Worm (Caenorhabditis elegans): ENCODE data around the gene nhr-129.

Gene nhr-129

ce11 chrV:13364227-13364626, 33.4 kb upstream of the nhr-129 start:
- TF ChIP-seq nhr-237 (tag; optimal IDR thresholded peaks at IDR 0.05) (no peak), mml-1 (tag; optimal IDR thresholded peaks at IDR 0.05) (no peak), fkh-2 (tag; optimal IDR thresholded peaks at IDR 0.05) (no peak)

- TF ChIP-seq ceh-82 (tag; optimal IDR thresholded peaks at IDR 0.05), result no peak
- TF ChIP-seq tbx-2 (tag; optimal IDR thresholded peaks at IDR 0.05), result no peak
- TF ChIP-seq lin-39 (tag; optimal IDR thresholded peaks at IDR 0.05), result no peak
- TF ChIP-seq nhr-76 (tag; optimal IDR thresholded peaks at IDR 0.05), result no peak
- TF ChIP-seq nhr-237 (tag; optimal IDR thresholded peaks at IDR 0.05), result no peak
- no peak for TF ChIP-seq elt-3 (tag; optimal IDR thresholded peaks at IDR 0.05)
- TF ChIP-seq zag-1 (tag; optimal IDR thresholded peaks at IDR 0.05), result no peak
- no peak for TF ChIP-seq egl-5 (tag; optimal IDR thresholded peaks at IDR 0.05)
- no peak for TF ChIP-seq nhr-11 (tag; optimal IDR thresholded peaks at IDR 0.05)
- TF ChIP-seq mml-1 (tag; optimal IDR thresholded peaks at IDR 0.05), result no peak
- TF ChIP-seq ceh-9 (tag; optimal IDR thresholded peaks at IDR 0.05), result no peak
- no peak for TF ChIP-seq nhr-28 (tag; optimal IDR thresholded peaks at IDR 0.05)
- TF ChIP-seq unc-39 (tag; optimal IDR thresholded peaks at IDR 0.05), result no peak
These were observed 32.6 kb upstream of the nhr-129 start, which contains the start of gene srg-46 for ce11 chrV:13363415-13363814. Gene srg-46 (plus strand): TSS chrV:13363715.

ce11 chrV:13360254-13360653, 29.4 kb upstream of the nhr-129 start, which contains the start of gene F32H5.4:
Gene F32H5.4 (plus strand): TSS chrV:13360554.
- TF ChIP-seq nhr-76 (tag; optimal IDR thresholded peaks at IDR 0.05) (no peak), ama-1 (optimal IDR thresholded peaks at IDR 0.05) (no peak), zag-1 (tag; optimal IDR thresholded peaks at IDR 0.05) (no peak), ZK546.5 (tag; optimal IDR thresholded peaks at IDR 0.05) (no peak), snpc-4 (tag; optimal IDR thresholded peaks at IDR 0.05) (no peak), eor-1 (tag; optimal IDR thresholded peaks at IDR 0.05) (no peak)

ce11 chrV:13358823-13359592, 28.2 kb upstream of the nhr-129 start, which contains the start of gene F32H5.3:
Gene F32H5.3 (plus strand): TSS chrV:13359335.
- no peak for TF ChIP-seq pha-4 (tag; optimal IDR thresholded peaks at IDR 0.05)
- TF ChIP-seq ama-1 (optimal IDR thresholded peaks at IDR 0.05), result no peak
- TF ChIP-seq nhr-25 (tag; optimal IDR thresholded peaks at IDR 0.05), result peak; percentile 24
- no peak for TF ChIP-seq elt-2 (tag; optimal IDR thresholded peaks at IDR 0.05)
- no peak for TF ChIP-seq nfya-1 (tag; optimal IDR thresholded peaks at IDR 0.05; ENCODE audit: insufficient read depth)
- TF ChIP-seq mdl-1 (tag; optimal IDR thresholded peaks at IDR 0.05), result no peak
- no peak for TF ChIP-seq nhr-237 (tag; optimal IDR thresholded peaks at IDR 0.05)
- TF ChIP-seq nhr-43 (tag; optimal IDR thresholded peaks at IDR 0.05; ENCODE audit: poor library complexity, severe bottlenecking), result peak; percentile 8
- TF ChIP-seq nhr-23 (tag; optimal IDR thresholded peaks at IDR 0.05), result peak; percentile 35
- peak; percentile 81 for TF ChIP-seq elt-1 (tag; optimal IDR thresholded peaks at IDR 0.05)

- TF ChIP-seq R02D3.7 (tag; optimal IDR thresholded peaks at IDR 0.05) (no peak), nhr-67 (tag; optimal IDR thresholded peaks at IDR 0.05) (no peak), pqm-1 (tag; optimal IDR thresholded peaks at IDR 0.05) (peak; percentile 73), ztf-11 (tag; optimal IDR thresholded peaks at IDR 0.05) (no peak), ama-1 (optimal IDR thresholded peaks at IDR 0.05) (no peak), nhr-28 (tag; optimal IDR thresholded peaks at IDR 0.05) (no peak), zag-1 (tag; optimal IDR thresholded peaks at IDR 0.05) (no peak), ztf-4 (tag; optimal IDR thresholded peaks at IDR 0.05) (no peak), nhr-25 (tag; optimal IDR thresholded peaks at IDR 0.05) (no peak), egl-27 (tag; optimal IDR thresholded peaks at IDR 0.05) (no peak), elt-2 (tag; optimal IDR thresholded peaks at IDR 0.05) (peak; percentile 93), lsy-12 (tag; optimal IDR thresholded peaks at IDR 0.05) (no peak), fkh-10 (GFP tag; optimal IDR thresholded peaks at IDR 0.05) (no peak), eor-1 (tag; optimal IDR thresholded peaks at IDR 0.05) (no peak), nhr-11 (tag; optimal IDR thresholded peaks at IDR 0.05) (no peak)
These were observed 26.9 kb upstream of the nhr-129 start, which contains the start of gene F32H5.1 for ce11 chrV:13357652-13358281. Gene F32H5.1 (minus strand): TSS chrV:13358037.

Measured in whole organism, L3 larva.